Worm (Caenorhabditis elegans) whole organism, L3 larva: Measurements from ENCODE around the gene txt-11.

Source experiments
- R02D3.7 ChIP-seq: fragments of 150-350 bp; optimal IDR thresholded peaks from 2 replicates; lab custom pipeline; 2014; ENCODE audit warnings: missing biosample characterization, missing genetic modification characterization
- ceh-16 ChIP-seq: sonication (generic microtip); optimal IDR thresholded peaks from 2 replicates; lab custom pipeline; 2017; ENCODE audit warnings: missing biosample characterization, missing genetic modification characterization
- elt-1 ChIP-seq: fragments of 150-350 bp; optimal IDR thresholded peaks from 2 replicates; lab custom pipeline; 2014; ENCODE audit warnings: missing biosample characterization, missing genetic modification characterization
- fkh-10 ChIP-seq: sonication (generic microtip); optimal IDR thresholded peaks from 2 replicates; lab custom pipeline; 2017; ENCODE audit warnings: missing biosample characterization, missing genetic modification reagents, missing genetic modification characterization
- fos-1 ChIP-seq: fragments of 150-350 bp; optimal IDR thresholded peaks from 2 replicates; lab custom pipeline; 2014; ENCODE audit warnings: missing biosample characterization, missing genetic modification characterization
- hmg-11 ChIP-seq: sonication (generic microtip); optimal IDR thresholded peaks from 2 replicates; lab custom pipeline; 2016; ENCODE audit warnings: missing genetic modification characterization, missing compliant biosample characterization
- lin-15B ChIP-seq: fragments of 150-350 bp; optimal IDR thresholded peaks from 2 replicates; lab custom pipeline; 2014; ENCODE audit warnings: missing biosample characterization, missing genetic modification characterization
- mml-1 ChIP-seq: fragments of 150-350 bp; sonication (generic microtip); optimal IDR thresholded peaks from 3 replicates; lab custom pipeline; 2014; ENCODE audit warnings: missing biosample characterization, missing genetic modification characterization
- nhr-25 ChIP-seq: sonication (generic microtip); optimal IDR thresholded peaks from 2 replicates; lab custom pipeline; 2017; ENCODE audit warnings: missing biosample characterization, missing genetic modification characterization
- nhr-28 ChIP-seq: fragments of 150-350 bp; optimal IDR thresholded peaks from 2 replicates; lab custom pipeline; 2014; ENCODE audit warnings: missing biosample characterization, missing genetic modification characterization
- nhr-43 ChIP-seq: sonication (generic microtip); optimal IDR thresholded peaks from 2 replicates; lab custom pipeline; 2016; ENCODE audit warnings: mild to moderate bottlenecking, missing genetic modification characterization, missing compliant biosample characterization; ENCODE audit not compliant: poor library complexity, severe bottlenecking
- skn-1 ChIP-seq: fragments of 150-350 bp; optimal IDR thresholded peaks from 2 replicates; lab custom pipeline; 2014; ENCODE audit warnings: missing biosample characterization, missing genetic modification characterization
- snpc-4 ChIP-seq: fragments of 150-350 bp; optimal IDR thresholded peaks from 2 replicates; lab custom pipeline; 2014; ENCODE audit warnings: missing biosample characterization, missing genetic modification characterization
- unc-39 ChIP-seq: sonication (generic microtip); optimal IDR thresholded peaks from 4 replicates; lab custom pipeline; 2017; ENCODE audit warnings: missing biosample characterization, missing genetic modification characterization

ce11 chrV:3388299-3388698 is 24.8 kb upstream of the txt-11 start:
- TF ChIP-seq nhr-25 (tag; lab: Kevin White, UChicago): no peak
- no peak for TF ChIP-seq snpc-4 (tag; lab: Kevin White, UChicago)
- no peak for TF ChIP-seq nhr-43 (tag; lab: Kevin White, UChicago)
- no peak for TF ChIP-seq fos-1 (tag; lab: Kevin White, UChicago)
- TF ChIP-seq fkh-10: no peak
- TF ChIP-seq hmg-11 (tag; lab: Kevin White, UChicago): no peak
- TF ChIP-seq skn-1 (tag; lab: Kevin White, UChicago): no peak
- no peak for TF ChIP-seq R02D3.7
- TF ChIP-seq unc-39: no peak
- TF ChIP-seq lin-15B: no peak
- TF ChIP-seq elt-1: no peak
- TF ChIP-seq ceh-16 (tag; lab: Kevin White, UChicago): no peak
- no peak for TF ChIP-seq nhr-28
- no peak for TF ChIP-seq mml-1 (tag; lab: Kevin White, UChicago)
